Worm (Caenorhabditis elegans) whole organism, L2 larva: ENCODE data around the gene ttr-29.

Experiments used
- nhr-12 ChIP-seq: fragments of 150-350 bp; optimal IDR thresholded peaks from 2 replicates; lab custom pipeline; 2014; ENCODE audit warnings: missing biosample characterization, missing genetic modification characterization
- snpc-4 ChIP-seq: fragments of 150-350 bp; optimal IDR thresholded peaks from 2 replicates; lab custom pipeline; 2014; ENCODE audit warnings: missing biosample characterization, missing genetic modification characterization
- unc-39 ChIP-seq: fragments of 150-350 bp; optimal IDR thresholded peaks from 2 replicates; lab custom pipeline; 2014; ENCODE audit warnings: missing biosample characterization, missing genetic modification characterization
- ztf-11 ChIP-seq: sonication (generic microtip); optimal IDR thresholded peaks from 2 replicates; lab custom pipeline; 2017; ENCODE audit warnings: missing biosample characterization, missing genetic modification characterization

- no peak for TF ChIP-seq snpc-4 (tag; lab: Kevin White, UChicago)
- no peak for TF ChIP-seq ztf-11 (tag; lab: Kevin White, UChicago)
- TF ChIP-seq nhr-12 (tag; lab: Kevin White, UChicago): no peak
- no peak for TF ChIP-seq unc-39 (tag; lab: Kevin White, UChicago)
These were observed 17.5 kb upstream of the ttr-29 start, which contains the start of gene pqn-67 for ce11 chrV:12924128-12924527.
